Fruit fly (Drosophila melanogaster) whole organism, embryonic: ENCODE data around the gene pbl.

ENCODE experiments used
- Ada2b ChIP-seq: fragments of 200-800 bp; sonication (Bioruptor generic); IDR thresholded peaks from 2 replicates; pipeline ENCODE4 v1.3.6; 2022; ENCODE audit warnings: missing biosample characterization, missing genetic modification characterization
- CG10565 ChIP-seq: fragments of 200-800 bp; sonication (Bioruptor generic); optimal IDR thresholded peaks from 3 replicates; lab custom pipeline; 2016; ENCODE audit warnings: missing biosample characterization, mild to moderate bottlenecking, missing genetic modification characterization
- CG14050 ChIP-seq: fragments of 200-800 bp; sonication (Bioruptor generic); IDR thresholded peaks from 3 replicates; pipeline ENCODE4 v1.3.6; 2022; ENCODE audit warnings: missing biosample characterization, missing genetic modification characterization
- CG14667 ChIP-seq: fragments of 200-800 bp; sonication (Bioruptor generic); IDR thresholded peaks from 2 replicates; pipeline ENCODE4 v1.3.6; 2022; ENCODE audit warnings: missing biosample characterization, missing genetic modification characterization
- CG1602 ChIP-seq: fragments of 200-800 bp; sonication (Bioruptor generic); optimal IDR thresholded peaks from 3 replicates; lab custom pipeline; 2016; ENCODE audit warnings: missing biosample characterization, missing genetic modification characterization
- CG17568 ChIP-seq: fragments of 200-800 bp; sonication (Bioruptor generic); optimal IDR thresholded peaks from 2 replicates; lab custom pipeline; 2018; ENCODE audit warnings: missing biosample characterization, mild to moderate bottlenecking, missing genetic modification characterization, moderate library complexity
- CG18262 ChIP-seq: fragments of 200-800 bp; optimal IDR thresholded peaks from 3 replicates; lab custom pipeline; 2019; ENCODE audit warnings: missing biosample characterization, mild to moderate bottlenecking, missing genetic modification characterization, moderate library complexity
- CG18599 ChIP-seq: fragments of 200-800 bp; sonication (Bioruptor generic); optimal IDR thresholded peaks from 3 replicates; lab custom pipeline; 2017; ENCODE audit warnings: missing biosample characterization, missing genetic modification characterization, mild to moderate bottlenecking, moderate library complexity, missing genetic modification reagents
- CG2116 ChIP-seq: fragments of 200-800 bp; sonication (Bioruptor generic); optimal IDR thresholded peaks from 3 replicates; lab custom pipeline; 2018; ENCODE audit warnings: missing biosample characterization, mild to moderate bottlenecking, missing genetic modification characterization
- CG32532 ChIP-seq: fragments of 200-800 bp; sonication (Bioruptor generic); IDR thresholded peaks from 2 replicates; pipeline ENCODE4 v1.3.6; 2022; ENCODE audit warnings: missing biosample characterization, missing genetic modification characterization
- CG4424 ChIP-seq: fragments of 200-800 bp; sonication (Bioruptor generic); optimal IDR thresholded peaks from 3 replicates; lab custom pipeline; 2016; ENCODE audit warnings: missing biosample characterization, missing genetic modification characterization
- CG4730 ChIP-seq: fragments of 200-800 bp; sonication (Bioruptor generic); IDR thresholded peaks from 2 replicates; pipeline ENCODE4 v1.3.6; 2022; ENCODE audit warnings: missing biosample characterization, missing genetic modification characterization
- CG6254 ChIP-seq: fragments of 200-800 bp; sonication (Bioruptor generic); optimal IDR thresholded peaks from 3 replicates; lab custom pipeline; 2017; ENCODE audit warnings: mild to moderate bottlenecking, missing biosample characterization, missing genetic modification reagents, missing genetic modification characterization
- CG6791 ChIP-seq: fragments of 200-800 bp; sonication (Bioruptor generic); IDR thresholded peaks from 3 replicates; pipeline ENCODE4 v1.3.6; 2022; ENCODE audit warnings: missing biosample characterization, missing genetic modification characterization; ENCODE audit not compliant: partially characterized antibody
- CG7357 ChIP-seq: fragments of 200-800 bp; sonication (Bioruptor generic); IDR thresholded peaks from 3 replicates; pipeline ENCODE4 v1.3.6; 2022; ENCODE audit warnings: missing biosample characterization, missing genetic modification characterization
- CG7556 ChIP-seq: fragments of 200-800 bp; sonication (Bioruptor generic); optimal IDR thresholded peaks from 2 replicates; lab custom pipeline; 2017; ENCODE audit warnings: missing biosample characterization, mild to moderate bottlenecking, missing genetic modification characterization
- CG8478 ChIP-seq: fragments of >200 bp; optimal IDR thresholded peaks from 2 replicates; lab custom pipeline; 2018
- CG8765 ChIP-seq: fragments of 200-800 bp; sonication (Bioruptor generic); IDR thresholded peaks from 2 replicates; pipeline ENCODE4 v1.3.6; 2022; ENCODE audit warnings: missing biosample characterization, missing genetic modification characterization
- CG9437 ChIP-seq: fragments of 200-800 bp; sonication (Bioruptor generic); optimal IDR thresholded peaks from 2 replicates; lab custom pipeline; 2018; ENCODE audit warnings: missing biosample characterization, mild to moderate bottlenecking, missing genetic modification characterization
- D ChIP-seq, 2 experiments: fragments of 200-800 bp in 1 of 2; fragments of >200 bp in 1 of 2; sonication (Bioruptor generic) in 1 of 2; optimal IDR thresholded peaks; 2 replicates in 1 of 2; 3 replicates in 1 of 2; lab custom pipeline; 2017; ENCODE audit warnings: mild to moderate bottlenecking in 1 of 2, missing biosample characterization in 1 of 2, missing genetic modification characterization in 1 of 2, missing genetic modification reagents in 1 of 2
- HLH4C ChIP-seq: fragments of 200-800 bp; sonication (Bioruptor generic); IDR thresholded peaks from 3 replicates; pipeline ENCODE4 v1.3.6; 2022; ENCODE audit warnings: missing biosample characterization, missing genetic modification characterization; ENCODE audit not compliant: partially characterized antibody
- Lpt ChIP-seq: fragments of >200 bp; optimal IDR thresholded peaks from 2 replicates; lab custom pipeline; 2018; ENCODE audit warnings: missing biosample characterization, missing genetic modification characterization
- MESR4 ChIP-seq: fragments of 200-800 bp; sonication (Bioruptor generic); optimal IDR thresholded peaks from 2 replicates; lab custom pipeline; 2018; ENCODE audit warnings: missing biosample characterization, mild to moderate bottlenecking, missing genetic modification characterization, moderate library complexity
- Mad ChIP-seq: fragments of 200-800 bp; sonication (Bioruptor generic); optimal IDR thresholded peaks from 2 replicates; lab custom pipeline; 2016; ENCODE audit warnings: missing biosample characterization, missing genetic modification characterization
- Nf-YA ChIP-seq: fragments of 200-800 bp; sonication (Bioruptor generic); IDR thresholded peaks from 2 replicates; pipeline ENCODE4 v1.3.6; 2022; ENCODE audit warnings: missing biosample characterization, missing genetic modification characterization
- Nf-YC ChIP-seq: fragments of 200-800 bp; optimal IDR thresholded peaks from 3 replicates; lab custom pipeline; 2019; ENCODE audit warnings: missing biosample characterization, mild to moderate bottlenecking, missing genetic modification characterization, moderate library complexity
- Scr ChIP-seq: fragments of 200-800 bp; sonication (Bioruptor generic); IDR thresholded peaks from 2 replicates; pipeline ENCODE4 v1.3.6; 2022; ENCODE audit warnings: missing biosample characterization, missing genetic modification characterization; ENCODE audit not compliant: partially characterized antibody
- Sin3A ChIP-seq: fragments of >200 bp; optimal IDR thresholded peaks from 2 replicates; lab custom pipeline; 2018
- Taf1 ChIP-seq: fragments of 200-800 bp; sonication (Bioruptor generic); IDR thresholded peaks from 2 replicates; pipeline ENCODE4 v1.3.6; 2022; ENCODE audit warnings: missing biosample characterization, missing genetic modification characterization
- aop ChIP-seq: fragments of 200-800 bp; sonication (Bioruptor generic); IDR thresholded peaks from 2 replicates; pipeline ENCODE4 v1.3.6; 2022; ENCODE audit warnings: missing biosample characterization, missing genetic modification characterization
- caup ChIP-seq: fragments of 200-800 bp; sonication (Bioruptor generic); optimal IDR thresholded peaks from 3 replicates; lab custom pipeline; 2017; ENCODE audit warnings: missing biosample characterization, mild to moderate bottlenecking, missing genetic modification characterization, moderate library complexity; ENCODE audit not compliant: severe bottlenecking
- eve ChIP-seq, 2 experiments: fragments of >200 bp; optimal IDR thresholded peaks; 2 replicates each; lab custom pipeline; 2017; ENCODE audit warnings: missing biosample characterization in 2 of 2, missing genetic modification characterization in 2 of 2
- ewg ChIP-seq: fragments of 200-800 bp; sonication (Bioruptor generic); optimal IDR thresholded peaks from 3 replicates; lab custom pipeline; 2017; ENCODE audit warnings: mild to moderate bottlenecking, missing biosample characterization, missing genetic modification reagents, missing genetic modification characterization
- exex ChIP-seq: fragments of 200-800 bp; sonication (Bioruptor generic); optimal IDR thresholded peaks from 4 replicates; lab custom pipeline; 2018; ENCODE audit warnings: missing biosample characterization, mild to moderate bottlenecking, missing genetic modification characterization, moderate library complexity
- fru ChIP-seq: fragments of >200 bp; optimal IDR thresholded peaks from 2 replicates; lab custom pipeline; 2017
- fu2 ChIP-seq: fragments of 200-800 bp; sonication (Bioruptor generic); optimal IDR thresholded peaks from 2 replicates; lab custom pipeline; 2016; ENCODE audit warnings: missing biosample characterization, missing genetic modification characterization
- ham ChIP-seq: fragments of 200-800 bp; sonication (Bioruptor generic); IDR thresholded peaks from 2 replicates; pipeline ENCODE4 v1.3.6; 2022; ENCODE audit warnings: missing biosample characterization, missing genetic modification characterization
- klu ChIP-seq: fragments of 200-800 bp; sonication (Bioruptor generic); IDR thresholded peaks from 2 replicates; pipeline ENCODE4 v1.3.6; 2022; ENCODE audit warnings: missing biosample characterization, missing genetic modification characterization
- lbe ChIP-seq: fragments of 200-800 bp; sonication (Bioruptor generic); optimal IDR thresholded peaks from 2 replicates; lab custom pipeline; 2016; ENCODE audit warnings: missing biosample characterization, mild to moderate bottlenecking, missing genetic modification characterization
- nau ChIP-seq: fragments of 200-800 bp; sonication (Bioruptor generic); optimal IDR thresholded peaks from 3 replicates; lab custom pipeline; 2017; ENCODE audit warnings: missing biosample characterization, mild to moderate bottlenecking, missing genetic modification characterization, missing genetic modification reagents
- onecut ChIP-seq: fragments of 200-800 bp; sonication (Bioruptor generic); IDR thresholded peaks from 2 replicates; pipeline ENCODE4 v1.3.6; 2022; ENCODE audit warnings: missing biosample characterization, missing genetic modification characterization
- pfk ChIP-seq: fragments of 200-800 bp; sonication (Bioruptor generic); optimal IDR thresholded peaks from 2 replicates; lab custom pipeline; 2018; ENCODE audit warnings: missing biosample characterization, mild to moderate bottlenecking, missing genetic modification characterization, moderate library complexity
- pros ChIP-seq: fragments of 200-800 bp; sonication (Bioruptor generic); optimal IDR thresholded peaks from 3 replicates; lab custom pipeline; 2019; ENCODE audit warnings: missing biosample characterization, mild to moderate bottlenecking, missing genetic modification characterization, moderate library complexity
- scrt ChIP-seq: fragments of 200-800 bp; sonication (Bioruptor generic); optimal IDR thresholded peaks from 2 replicates; lab custom pipeline; 2018; ENCODE audit warnings: missing biosample characterization, mild to moderate bottlenecking, missing genetic modification characterization, moderate library complexity
- slou ChIP-seq: fragments of 200-800 bp; sonication (Bioruptor generic); optimal IDR thresholded peaks from 3 replicates; lab custom pipeline; 2016; ENCODE audit warnings: missing biosample characterization, missing genetic modification characterization
- sob ChIP-seq: fragments of 200-800 bp; sonication (Bioruptor generic); IDR thresholded peaks from 2 replicates; pipeline ENCODE4 v1.3.6; 2022; ENCODE audit warnings: missing biosample characterization, missing genetic modification characterization
- stc ChIP-seq: fragments of 200-800 bp; sonication (Bioruptor generic); IDR thresholded peaks from 2 replicates; pipeline ENCODE4 v1.3.6; 2022; ENCODE audit warnings: missing biosample characterization, missing genetic modification characterization
- tap ChIP-seq: fragments of 200-800 bp; optimal IDR thresholded peaks from 3 replicates; lab custom pipeline; 2019; ENCODE audit warnings: missing biosample characterization, mild to moderate bottlenecking, missing genetic modification characterization, moderate library complexity
- trem ChIP-seq: fragments of 200-800 bp; optimal IDR thresholded peaks from 3 replicates; lab custom pipeline; 2019; ENCODE audit warnings: missing biosample characterization, mild to moderate bottlenecking, missing genetic modification characterization, moderate library complexity

The pbl gene

DNA sequence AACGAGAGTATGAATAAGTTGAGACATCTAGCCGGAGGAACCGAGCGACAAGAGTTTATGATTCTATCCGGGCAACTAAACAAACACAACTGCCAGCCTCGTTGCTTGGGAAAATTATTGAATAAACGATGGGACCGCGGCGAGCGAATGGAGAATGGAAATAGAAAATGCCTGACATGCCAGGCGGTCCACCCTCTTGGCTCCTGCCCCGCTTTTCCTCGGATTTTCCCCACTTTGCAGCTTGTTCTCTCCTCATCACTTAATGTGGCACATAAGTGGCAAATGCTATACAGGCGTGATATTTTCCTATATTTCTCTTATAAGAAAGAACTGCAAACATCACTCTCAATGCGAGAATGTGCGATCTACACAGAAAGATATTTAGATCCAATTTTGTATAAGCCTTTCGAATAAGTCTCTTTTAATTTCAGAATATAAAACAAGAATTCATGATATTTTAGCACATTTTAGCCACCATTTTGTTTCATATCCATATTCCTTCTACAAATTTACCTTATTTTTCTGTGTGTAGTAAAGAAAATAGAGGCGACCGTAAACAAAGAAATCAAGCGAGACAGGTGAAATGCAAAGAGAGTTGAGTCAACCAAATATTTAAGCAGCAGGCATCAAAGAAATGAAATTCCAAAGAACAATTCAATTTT is 8.1 kb downstream of the pbl start (continued):
- TF ChIP-seq Mad (GFP tag; lab: Kevin White, UChicago): peak; percentile 2
- TF ChIP-seq CG8765 (GFP tag; lab: Robert Waterston, UW): 0 out of 2 replicates have a peak, but pooled peaks have one; percentile 16
- peak; percentile 82 for TF ChIP-seq Nf-YA (GFP tag; lab: Robert Waterston, UW)
- peak; percentile 79 for TF ChIP-seq CG18599 (GFP tag; lab: Kevin White, UChicago)
- peak; percentile 89 for TF ChIP-seq CG6254 (GFP tag; lab: Kevin White, UChicago)
- no peak for TF ChIP-seq Lpt
- TF ChIP-seq MESR4: peak; percentile 7
- peak; percentile 7 for TF ChIP-seq pros (GFP tag; lab: Kevin White, UChicago)
- TF ChIP-seq ham (GFP tag; lab: Robert Waterston, UW): 0 out of 2 replicates have a peak, but pooled peaks have one; percentile 25
- TF ChIP-seq klu: peak; percentile 72
- peak; percentile 86 for TF ChIP-seq CG32532 (GFP tag; lab: Robert Waterston, UW)
- TF ChIP-seq onecut (GFP tag; lab: Robert Waterston, UW): peak; percentile 64
- TF ChIP-seq CG9437 (GFP tag; lab: Kevin White, UChicago): peak; percentile 75
- TF ChIP-seq sob (GFP tag; lab: Robert Waterston, UW): peak; percentile 80
- peak; percentile 5 for TF ChIP-seq pfk (GFP tag; lab: Kevin White, UChicago)
- TF ChIP-seq CG7357 (GFP tag; lab: Robert Waterston, UW): peak; percentile 72; the same call in 2 of the 3 replicates
- peak; percentile 87 for TF ChIP-seq trem (tag; lab: Kevin White, UChicago)
- TF ChIP-seq CG2116 (GFP tag; lab: Kevin White, UChicago): peak; percentile 56
- 0 out of 3 replicates have a peak, but pooled peaks have one; percentile 22 for TF ChIP-seq CG6791
- TF ChIP-seq Sin3A (lab: Kevin White, UChicago): no peak
- peak; percentile 86 for TF ChIP-seq stc (GFP tag; lab: Robert Waterston, UW)
- no peak for TF ChIP-seq fru (lab: Kevin White, UChicago)
- TF ChIP-seq CG7556 (GFP tag; lab: Kevin White, UChicago): peak; percentile 82
- peak; percentile 87 for TF ChIP-seq CG1602 (GFP tag; lab: Kevin White, UChicago)
- peak; percentile 68 for TF ChIP-seq caup
- TF ChIP-seq Ada2b (GFP tag; lab: Robert Waterston, UW): peak; percentile 82
- TF ChIP-seq CG4424 (GFP tag; lab: Kevin White, UChicago): peak; percentile 85
- TF ChIP-seq tap (tag; lab: Kevin White, UChicago): peak; percentile 88
- peak in 1 of 2 experiments; percentile 89 for TF ChIP-seq eve (GFP tag; optimal IDR thresholded peaks at IDR 0.05; lab: Kevin White, UChicago)
- TF ChIP-seq exex (tag; lab: Kevin White, UChicago): peak; percentile 37
- no peak for TF ChIP-seq HLH4C (GFP tag; lab: Robert Waterston, UW)
- no peak for TF ChIP-seq CG8478 (lab: Kevin White, UChicago)
- no peak for TF ChIP-seq D (optimal IDR thresholded peaks at IDR 0.05; lab: Kevin White, UChicago)
- peak; percentile 91 for TF ChIP-seq D (GFP tag; optimal IDR thresholded peaks at IDR 0.05; lab: Kevin White, UChicago)
- no peak for TF ChIP-seq CG10565
- TF ChIP-seq ewg (GFP tag; lab: Kevin White, UChicago): peak; percentile 81
- peak; percentile 93 for TF ChIP-seq CG18262 (tag; lab: Kevin White, UChicago)
- peak; percentile 70 for TF ChIP-seq scrt
- TF ChIP-seq fu2 (GFP tag; lab: Kevin White, UChicago): peak; percentile 65
- no peak for TF ChIP-seq aop (GFP tag; lab: Robert Waterston, UW)
- no peak for TF ChIP-seq Taf1 (GFP tag; lab: Robert Waterston, UW)
- TF ChIP-seq lbe (GFP tag; lab: Kevin White, UChicago): no peak
- TF ChIP-seq slou (GFP tag; lab: Kevin White, UChicago): peak; percentile 4
- TF ChIP-seq CG14667 (GFP tag; lab: Robert Waterston, UW): peak; percentile 70
- peak; percentile 66 for TF ChIP-seq CG14050 (GFP tag; lab: Robert Waterston, UW)
- TF ChIP-seq CG4730 (GFP tag; lab: Robert Waterston, UW): peak; percentile 70
- TF ChIP-seq nau (GFP tag; lab: Kevin White, UChicago): peak; percentile 82
- peak; percentile 80 for TF ChIP-seq CG17568 (GFP tag; lab: Kevin White, UChicago)
- TF ChIP-seq Scr (GFP tag; lab: Robert Waterston, UW): no peak
- TF ChIP-seq Nf-YC (tag; lab: Kevin White, UChicago): no peak
